Fruit fly (Drosophila melanogaster) whole organism, embryonic: ENCODE results near the gene CG6178.

Experiments
- ATbp ChIP-seq: fragments of 200-800 bp; sonication (Bioruptor generic); optimal IDR thresholded peaks from 2 replicates; lab custom pipeline; 2017; ENCODE audit warnings: missing biosample characterization, mild to moderate bottlenecking, missing genetic modification characterization, missing genetic modification reagents
- CG10147 ChIP-seq: fragments of 200-800 bp; sonication (Bioruptor generic); optimal IDR thresholded peaks from 2 replicates; lab custom pipeline; 2019; ENCODE audit warnings: missing biosample characterization, mild to moderate bottlenecking, missing genetic modification characterization, moderate library complexity
- CG1024 ChIP-seq: fragments of 200-800 bp; sonication (Bioruptor generic); IDR thresholded peaks from 2 replicates; pipeline ENCODE4 v1.3.6; 2022; ENCODE audit warnings: missing biosample characterization, missing genetic modification characterization
- CG11456 ChIP-seq: fragments of 200-800 bp; sonication (Bioruptor generic); IDR thresholded peaks from 3 replicates; pipeline ENCODE4 v1.3.6; 2022; ENCODE audit warnings: missing biosample characterization, missing genetic modification characterization
- CG11560 ChIP-seq: fragments of 200-800 bp; sonication (Bioruptor generic); IDR thresholded peaks from 3 replicates; pipeline ENCODE4 v1.3.6; 2022; ENCODE audit warnings: missing biosample characterization, missing genetic modification characterization
- CG1233 ChIP-seq: fragments of 200-800 bp; sonication (Bioruptor generic); optimal IDR thresholded peaks from 4 replicates; lab custom pipeline; 2018; ENCODE audit warnings: missing biosample characterization, mild to moderate bottlenecking, missing genetic modification characterization
- CG13123 ChIP-seq: fragments of 200-800 bp; sonication (Bioruptor generic); optimal IDR thresholded peaks from 2 replicates; lab custom pipeline; 2016; ENCODE audit warnings: missing biosample characterization, missing genetic modification characterization
- CG1529 ChIP-seq: fragments of 200-800 bp; sonication (Bioruptor generic); optimal IDR thresholded peaks from 3 replicates; lab custom pipeline; 2018; ENCODE audit warnings: missing biosample characterization, missing genetic modification characterization
- CG15479 ChIP-seq: fragments of 200-800 bp; sonication (Bioruptor generic); optimal IDR thresholded peaks from 3 replicates; lab custom pipeline; 2019; ENCODE audit warnings: missing biosample characterization, mild to moderate bottlenecking, missing genetic modification characterization, moderate library complexity
- CG15514 ChIP-seq: fragments of 200-800 bp; sonication (Bioruptor generic); optimal IDR thresholded peaks from 3 replicates; lab custom pipeline; 2017; ENCODE audit warnings: missing biosample characterization, missing genetic modification characterization, mild to moderate bottlenecking, moderate library complexity, missing genetic modification reagents
- CG15696 ChIP-seq: fragments of 200-800 bp; sonication (Bioruptor generic); optimal IDR thresholded peaks from 2 replicates; lab custom pipeline; 2019; ENCODE audit warnings: missing biosample characterization, mild to moderate bottlenecking, missing genetic modification characterization, moderate library complexity
- CG17186 ChIP-seq: fragments of 200-800 bp; sonication (Bioruptor generic); optimal IDR thresholded peaks from 3 replicates; lab custom pipeline; 2017; ENCODE audit warnings: missing biosample characterization, missing genetic modification reagents, missing genetic modification characterization
- CG18764 ChIP-seq: fragments of 200-800 bp; sonication (Bioruptor generic); optimal IDR thresholded peaks from 3 replicates; lab custom pipeline; 2016; ENCODE audit warnings: missing biosample characterization, missing genetic modification characterization
- CG2120 ChIP-seq: fragments of 200-800 bp; sonication (Bioruptor generic); optimal IDR thresholded peaks from 3 replicates; lab custom pipeline; 2016; ENCODE audit warnings: missing biosample characterization, missing genetic modification characterization
- CG2889 ChIP-seq: fragments of 200-800 bp; sonication (Bioruptor generic); IDR thresholded peaks from 3 replicates; pipeline ENCODE4 v1.3.6; 2022; ENCODE audit warnings: missing biosample characterization, missing genetic modification characterization
- CG31365 ChIP-seq: fragments of 200-800 bp; sonication (Bioruptor generic); optimal IDR thresholded peaks from 2 replicates; lab custom pipeline; 2018; ENCODE audit warnings: missing biosample characterization, mild to moderate bottlenecking, missing genetic modification characterization
- CG3995 ChIP-seq: fragments of 200-800 bp; sonication (Bioruptor generic); optimal IDR thresholded peaks from 3 replicates; lab custom pipeline; 2016; ENCODE audit warnings: missing biosample characterization, missing genetic modification characterization
- CG42726 ChIP-seq: fragments of 200-800 bp; sonication (Bioruptor generic); IDR thresholded peaks from 2 replicates; pipeline ENCODE4 v1.3.6; 2022; ENCODE audit warnings: missing biosample characterization, missing genetic modification characterization; ENCODE audit not compliant: partially characterized antibody
- CG5245 ChIP-seq: fragments of 200-800 bp; sonication (Bioruptor generic); optimal IDR thresholded peaks from 3 replicates; lab custom pipeline; 2016; ENCODE audit warnings: missing biosample characterization, missing genetic modification characterization
- CG6254 ChIP-seq: fragments of 200-800 bp; sonication (Bioruptor generic); optimal IDR thresholded peaks from 3 replicates; lab custom pipeline; 2017; ENCODE audit warnings: mild to moderate bottlenecking, missing biosample characterization, missing genetic modification reagents, missing genetic modification characterization
- CG6813 ChIP-seq: fragments of 200-800 bp; sonication (Bioruptor generic); optimal IDR thresholded peaks from 2 replicates; lab custom pipeline; 2017; ENCODE audit warnings: missing biosample characterization, missing genetic modification characterization, mild to moderate bottlenecking, moderate library complexity, missing genetic modification reagents
- CG9609 ChIP-seq: fragments of 200-800 bp; sonication (Bioruptor generic); optimal IDR thresholded peaks from 3 replicates; lab custom pipeline; 2016; ENCODE audit warnings: missing biosample characterization, missing genetic modification characterization
- CG9817 ChIP-seq: fragments of 200-800 bp; sonication (Bioruptor generic); optimal IDR thresholded peaks from 2 replicates; lab custom pipeline; 2018; ENCODE audit warnings: missing biosample characterization, mild to moderate bottlenecking, missing genetic modification characterization, moderate library complexity
- CHES-1-like ChIP-seq: fragments of 200-800 bp; sonication (Bioruptor generic); optimal IDR thresholded peaks from 2 replicates; lab custom pipeline; 2016; ENCODE audit warnings: missing biosample characterization, missing genetic modification characterization
- Dfd ChIP-seq, 2 experiments: fragments of >200 bp; optimal IDR thresholded peaks; 2 replicates each; lab custom pipeline; 2017; ENCODE audit warnings: missing biosample characterization in 2 of 2, missing genetic modification characterization in 2 of 2
- HmgD ChIP-seq: fragments of 200-800 bp; sonication (Bioruptor generic); optimal IDR thresholded peaks from 3 replicates; lab custom pipeline; 2016; ENCODE audit warnings: missing biosample characterization, missing genetic modification characterization
- Hr39 ChIP-seq: fragments of >200 bp; optimal IDR thresholded peaks from 2 replicates; lab custom pipeline; 2017
- Hr78 ChIP-seq, 2 experiments: fragments of 200-800 bp in 1 of 2; fragments of >200 bp in 1 of 2; sonication (Bioruptor generic) in 1 of 2; optimal IDR thresholded peaks; 2 replicates each; lab custom pipeline; 2017 to 2019; ENCODE audit warnings: missing biosample characterization in 2 of 2, missing genetic modification characterization in 2 of 2, mild to moderate bottlenecking in 1 of 2, moderate library complexity in 1 of 2
- Myb ChIP-seq: fragments of 200-800 bp; sonication (Bioruptor generic); optimal IDR thresholded peaks from 2 replicates; lab custom pipeline; 2016; ENCODE audit warnings: missing biosample characterization, missing genetic modification characterization
- NK7.1 ChIP-seq: fragments of 200-800 bp; sonication (Bioruptor generic); optimal IDR thresholded peaks from 3 replicates; lab custom pipeline; 2016; ENCODE audit warnings: missing biosample characterization, missing genetic modification characterization
- PHDP ChIP-seq: fragments of 200-800 bp; sonication (Bioruptor generic); optimal IDR thresholded peaks from 3 replicates; lab custom pipeline; 2018; ENCODE audit warnings: missing biosample characterization, mild to moderate bottlenecking, missing genetic modification characterization, moderate library complexity
- YL-1 ChIP-seq: fragments of 200-800 bp; sonication (Bioruptor generic); optimal IDR thresholded peaks from 3 replicates; lab custom pipeline; 2017; ENCODE audit warnings: missing biosample characterization, mild to moderate bottlenecking, missing genetic modification characterization
- ato ChIP-seq: fragments of 200-800 bp; sonication (Bioruptor generic); IDR thresholded peaks from 2 replicates; pipeline ENCODE4 v1.3.6; 2022; ENCODE audit warnings: missing biosample characterization, missing genetic modification characterization; ENCODE audit not compliant: partially characterized antibody
- bab2 ChIP-seq: fragments of 200-800 bp; sonication (Bioruptor generic); optimal IDR thresholded peaks from 2 replicates; lab custom pipeline; 2016; ENCODE audit warnings: missing biosample characterization, missing genetic modification characterization
- btn ChIP-seq: fragments of 200-800 bp; sonication (Bioruptor generic); optimal IDR thresholded peaks from 2 replicates; lab custom pipeline; 2016; ENCODE audit warnings: missing biosample characterization, missing genetic modification characterization
- chm ChIP-seq: fragments of 200-800 bp; sonication (Bioruptor generic); IDR thresholded peaks from 2 replicates; pipeline ENCODE4 v1.3.6; 2022; ENCODE audit warnings: missing biosample characterization, missing genetic modification characterization
- crc ChIP-seq: fragments of 200-800 bp; sonication (Bioruptor generic); optimal IDR thresholded peaks from 2 replicates; lab custom pipeline; 2016; ENCODE audit warnings: missing biosample characterization, missing genetic modification characterization
- dan ChIP-seq: fragments of 200-800 bp; sonication (Bioruptor generic); IDR thresholded peaks from 2 replicates; pipeline ENCODE4 v1.3.6; 2022; ENCODE audit warnings: missing biosample characterization, missing genetic modification characterization
- danr ChIP-seq: fragments of 200-800 bp; sonication (Bioruptor generic); IDR thresholded peaks from 2 replicates; pipeline ENCODE4 v1.3.6; 2022; ENCODE audit warnings: missing biosample characterization, missing genetic modification characterization
- fd102C ChIP-seq: fragments of 200-800 bp; sonication (Bioruptor generic); optimal IDR thresholded peaks from 2 replicates; lab custom pipeline; 2018; ENCODE audit warnings: missing biosample characterization, mild to moderate bottlenecking, missing genetic modification characterization, moderate library complexity
- fd64A ChIP-seq: fragments of 200-800 bp; sonication (Bioruptor generic); optimal IDR thresholded peaks from 3 replicates; lab custom pipeline; 2018; ENCODE audit warnings: missing biosample characterization, mild to moderate bottlenecking, missing genetic modification characterization
- jigr1 ChIP-seq: fragments of 200-800 bp; sonication (Bioruptor generic); IDR thresholded peaks from 3 replicates; pipeline ENCODE4 v1.3.6; 2022; ENCODE audit warnings: missing biosample characterization, missing genetic modification characterization
- jumu ChIP-seq: fragments of 200-800 bp; sonication (Bioruptor generic); optimal IDR thresholded peaks from 3 replicates; lab custom pipeline; 2016; ENCODE audit warnings: missing biosample characterization, missing genetic modification characterization
- lab ChIP-seq: fragments of 200-800 bp; sonication (Bioruptor generic); optimal IDR thresholded peaks from 3 replicates; lab custom pipeline; 2017; ENCODE audit warnings: missing biosample characterization, missing genetic modification characterization, mild to moderate bottlenecking, moderate library complexity, missing genetic modification reagents
- nau ChIP-seq: fragments of 200-800 bp; sonication (Bioruptor generic); optimal IDR thresholded peaks from 3 replicates; lab custom pipeline; 2017; ENCODE audit warnings: missing biosample characterization, mild to moderate bottlenecking, missing genetic modification characterization, missing genetic modification reagents
- row ChIP-seq: fragments of 200-800 bp; sonication (Bioruptor generic); IDR thresholded peaks from 3 replicates; pipeline ENCODE4 v1.3.6; 2022; ENCODE audit warnings: missing biosample characterization, missing genetic modification characterization
- schlank ChIP-seq: fragments of 200-800 bp; sonication (Bioruptor generic); optimal IDR thresholded peaks from 2 replicates; lab custom pipeline; 2018; ENCODE audit warnings: missing biosample characterization, mild to moderate bottlenecking, missing genetic modification characterization
- seq ChIP-seq: fragments of 200-800 bp; sonication (Bioruptor generic); IDR thresholded peaks from 2 replicates; pipeline ENCODE4 v1.3.6; 2022; ENCODE audit warnings: missing biosample characterization, missing genetic modification characterization
- sr ChIP-seq: fragments of 200-800 bp; sonication (Bioruptor generic); IDR thresholded peaks from 3 replicates; pipeline ENCODE4 v1.3.6; 2022; ENCODE audit warnings: missing biosample characterization, missing genetic modification characterization
- ssp ChIP-seq: fragments of 200-800 bp; sonication (Bioruptor generic); IDR thresholded peaks from 2 replicates; pipeline ENCODE4 v1.3.6; 2022; ENCODE audit warnings: missing biosample characterization, missing genetic modification characterization

Gene CG6178

dm6 chr3R:24108902-24109389 is 43.2 kb upstream of the CG6178 start, which contains the start of the genes eIF4EHP and CG18428 (continued):
- TF ChIP-seq jigr1 (no peak; the same call in 2 of the 3 replicates), Hr78 (GFP tag; optimal IDR thresholded peaks at IDR 0.05; lab: Kevin White, UChicago) (peak in 1 of 2 experiments; percentile 96), dan (GFP tag; lab: Robert Waterston, UW) (peak; percentile 93; the same call in 1 of the 2 replicates), crc (GFP tag; lab: Kevin White, UChicago) (peak; percentile 79), Dfd (GFP tag; optimal IDR thresholded peaks at IDR 0.05; lab: Kevin White, UChicago) (no peak), CG6813 (GFP tag; lab: Kevin White, UChicago) (peak; percentile 99), row (no peak), CG17186 (peak; percentile 90), YL-1 (peak; percentile 99), CG13123 (GFP tag; lab: Kevin White, UChicago) (peak; percentile 97), lab (GFP tag; lab: Kevin White, UChicago) (peak; percentile 100), CG15696 (peak; percentile 100), CG6254 (peak; percentile 95), CG15514 (GFP tag; lab: Kevin White, UChicago) (peak; percentile 95), CG31365 (tag; lab: Kevin White, UChicago) (peak; percentile 79), CG1529 (peak; percentile 98), fd102C (GFP tag; lab: Kevin White, UChicago) (peak; percentile 91), nau (GFP tag; lab: Kevin White, UChicago) (peak; percentile 96), sr (peak; percentile 82; the same call in 2 of the 3 replicates), schlank (tag; lab: Kevin White, UChicago) (peak; percentile 97), CG11456 (GFP tag; lab: Robert Waterston, UW) (peak; percentile 98), danr (no peak), NK7.1 (GFP tag; lab: Kevin White, UChicago) (peak; percentile 56), bab2 (GFP tag; lab: Kevin White, UChicago) (peak; percentile 85), Myb (GFP tag; lab: Kevin White, UChicago) (peak; percentile 70), ato (GFP tag; lab: Robert Waterston, UW) (no peak), Hr39 (lab: Kevin White, UChicago) (no peak), CG9609 (GFP tag; lab: Kevin White, UChicago) (peak; percentile 73), CG42726 (GFP tag; lab: Robert Waterston, UW) (no peak), CG2120 (GFP tag; lab: Kevin White, UChicago) (peak; percentile 98), CG3995 (peak; percentile 74), CG5245 (GFP tag; lab: Kevin White, UChicago) (peak; percentile 96), CG9817 (peak; percentile 99), CG1233 (peak; percentile 99), jumu (peak; percentile 78), btn (GFP tag; lab: Kevin White, UChicago) (peak; percentile 62), PHDP (tag; lab: Kevin White, UChicago) (peak; percentile 100), CG18764 (GFP tag; lab: Kevin White, UChicago) (peak; percentile 97), chm (peak; percentile 97; the same call in 1 of the 2 replicates), CG15479 (peak; percentile 71), ATbp (GFP tag; lab: Kevin White, UChicago) (peak; percentile 97), ssp (no peak), CG11560 (no peak; the same call in 1 of the 3 replicates), CHES-1-like (GFP tag; lab: Kevin White, UChicago) (peak; percentile 87), HmgD (GFP tag; lab: Kevin White, UChicago) (peak; percentile 71), fd64A (GFP tag; lab: Kevin White, UChicago) (peak; percentile 90), CG10147 (GFP tag; lab: Kevin White, UChicago) (peak; percentile 100), CG2889 (GFP tag; lab: Robert Waterston, UW) (peak; percentile 98; the same call in 2 of the 3 replicates), seq (GFP tag; lab: Robert Waterston, UW) (no peak), CG1024 (GFP tag; lab: Robert Waterston, UW) (peak; percentile 91; the same call in 1 of the 2 replicates)
